Worm (Caenorhabditis elegans): ENCODE data around the gene T02G5.14.

DNA sequence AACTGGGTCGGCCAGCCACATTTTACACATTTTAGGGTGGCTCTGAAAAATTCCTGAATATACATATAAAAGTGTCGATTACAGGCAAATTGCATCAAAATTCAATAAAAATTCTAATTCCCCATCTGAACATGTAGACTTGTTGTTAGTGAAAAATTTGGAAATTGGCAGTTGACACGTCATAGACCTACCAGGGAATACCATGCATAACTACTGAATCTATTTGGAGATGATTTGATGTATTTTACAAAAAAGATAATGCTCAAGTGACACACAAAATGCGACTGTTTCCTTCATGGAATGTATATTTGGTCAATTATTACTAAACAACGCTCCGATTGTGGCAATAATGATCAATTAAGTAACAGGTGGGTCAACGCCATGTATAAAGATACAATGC lies 42.3 kb downstream of the T02G5.14 start, which contains the start of gene F10E7.1:
- TF ChIP-seq snpc-1.1 (tag; optimal IDR thresholded peaks at IDR 0.05; ENCODE audit: insufficient read depth): no peak
- no peak for TF ChIP-seq pbrm-1 (GFP tag; IDR thresholded peaks at IDR 0.05)
- no peak for TF ChIP-seq bed-1 (GFP tag; IDR thresholded peaks at IDR 0.05)
- no peak for TF ChIP-seq unc-130 (GFP tag; optimal IDR thresholded peaks at IDR 0.05)
- no peak for TF ChIP-seq xnd-1 (tag; optimal IDR thresholded peaks at IDR 0.05)
- no peak for TF ChIP-seq zfh-2 (GFP tag; conservative IDR thresholded peaks at IDR 0.05)
- TF ChIP-seq egl-18 (GFP tag; IDR thresholded peaks at IDR 0.05): no peak
- TF ChIP-seq hrde-1 (tag; optimal IDR thresholded peaks at IDR 0.05; ENCODE audit: borderline replicate concordance): no peak
- TF ChIP-seq ama-1 (optimal IDR thresholded peaks at IDR 0.05): no peak
- TF ChIP-seq ama-1 (GFP tag; optimal IDR thresholded peaks at IDR 0.05): no peak
- TF ChIP-seq F55B11.4 (tag; optimal IDR thresholded peaks at IDR 0.05; ENCODE audit: borderline replicate concordance, insufficient read depth): no peak
- no peak for TF ChIP-seq ztf-25 (GFP tag; IDR thresholded peaks at IDR 0.05)
- TF ChIP-seq snpc-4 (GFP tag; optimal IDR thresholded peaks at IDR 0.05): no peak
- TF ChIP-seq snpc-4 (tag; optimal IDR thresholded peaks at IDR 0.05): no peak
- no peak for TF ChIP-seq let-526 (GFP tag; IDR thresholded peaks at IDR 0.05)
